Worm (Caenorhabditis elegans) whole organism, L1 larva: ENCODE measurements around the gene C04C3.9.

Source experiments
- C04F5.9 ChIP-seq: sonication (generic microtip); optimal IDR thresholded peaks from 2 replicates; lab custom pipeline; 2016; ENCODE audit warnings: missing genetic modification characterization, missing compliant biosample characterization
- Y116A8C.19 ChIP-seq: sonication (generic microtip); optimal IDR thresholded peaks from 2 replicates; lab custom pipeline; 2016; ENCODE audit warnings: missing compliant biosample characterization, missing genetic modification characterization, borderline replicate concordance
- aha-1 ChIP-seq: fragments of 150-350 bp; optimal IDR thresholded peaks from 2 replicates; lab custom pipeline; 2014; ENCODE audit warnings: missing biosample characterization, missing genetic modification characterization
- alr-1 ChIP-seq: fragments of 200-800 bp; sonication (Bioruptor generic); optimal IDR thresholded peaks from 2 replicates; lab custom pipeline; 2018; ENCODE audit warnings: borderline replicate concordance, mild to moderate bottlenecking, missing genetic modification characterization, missing compliant biosample characterization
- aly-2 ChIP-seq: fragments of 150-350 bp; optimal IDR thresholded peaks from 2 replicates; lab custom pipeline; 2014; ENCODE audit warnings: missing biosample characterization, missing genetic modification characterization
- ama-1 ChIP-seq: fragments of 150-350 bp; optimal IDR thresholded peaks from 2 replicates; lab custom pipeline; 2014
- ceh-63 ChIP-seq: fragments of 200-800 bp; sonication (Bioruptor generic); optimal IDR thresholded peaks from 2 replicates; lab custom pipeline; 2018; ENCODE audit warnings: mild to moderate bottlenecking, missing genetic modification characterization, missing compliant biosample characterization
- ceh-82 ChIP-seq, 3 experiments: fragments of 150-350 bp in 1 of 3; sonication (generic microtip) in 2 of 3; optimal IDR thresholded peaks; 2 replicates each; lab custom pipeline; 2014 to 2017; ENCODE audit warnings: missing biosample characterization in 3 of 3, missing genetic modification characterization in 3 of 3
- ceh-90 ChIP-seq: sonication (generic microtip); optimal IDR thresholded peaks from 2 replicates; lab custom pipeline; 2016; ENCODE audit warnings: missing genetic modification characterization, missing compliant biosample characterization
- efl-1 ChIP-seq, 4 experiments: fragments of 150-350 bp; optimal IDR thresholded peaks in 3 of 4; peaks in 1 of 4; 1 replicate in 1 of 4; 2 replicates in 3 of 4; lab custom pipeline; 2014; ENCODE audit warnings: missing biosample characterization in 2 of 4, missing genetic modification characterization in 2 of 4, missing genetic modification reagents in 2 of 4
- elt-2 ChIP-seq: sonication (generic microtip); optimal IDR thresholded peaks from 2 replicates; lab custom pipeline; 2016; ENCODE audit warnings: missing genetic modification characterization, mild to moderate bottlenecking, inconsistent platforms, missing compliant biosample characterization, missing genetic modification reagents
- elt-3 ChIP-seq, 6 experiments: fragments of 150-350 bp in 1 of 6; sonication (generic microtip); optimal IDR thresholded peaks; 2 replicates each; lab custom pipeline; 2017 to 2018; ENCODE audit warnings: missing biosample characterization in 6 of 6, missing genetic modification characterization in 6 of 6, inconsistent platforms in 1 of 6
- fkh-10 ChIP-seq: sonication (generic microtip); optimal IDR thresholded peaks from 2 replicates; lab custom pipeline; 2017; ENCODE audit warnings: missing biosample characterization, missing genetic modification reagents, missing genetic modification characterization
- fkh-8 ChIP-seq: sonication (generic microtip); optimal IDR thresholded peaks from 2 replicates; lab custom pipeline; 2016; ENCODE audit warnings: mild to moderate bottlenecking, missing genetic modification characterization, missing compliant biosample characterization
- hlh-17 ChIP-seq: fragments of 200-800 bp; sonication (Bioruptor generic); optimal IDR thresholded peaks from 2 replicates; lab custom pipeline; 2018; ENCODE audit warnings: missing genetic modification characterization, mild to moderate bottlenecking, missing compliant biosample characterization, moderate library complexity, borderline replicate concordance
- hlh-4 ChIP-seq: sonication (generic microtip); optimal IDR thresholded peaks from 2 replicates; lab custom pipeline; 2016; ENCODE audit warnings: mild to moderate bottlenecking, missing genetic modification characterization, missing compliant biosample characterization
- isw-1 ChIP-seq: fragments of 200-800 bp; sonication (Bioruptor generic); IDR thresholded peaks from 2 replicates; pipeline ENCODE4 v1.3.6; 2022; ENCODE audit warnings: missing genetic modification characterization, missing compliant biosample characterization
- jun-1 ChIP-seq: fragments of 150-350 bp; optimal IDR thresholded peaks from 2 replicates; lab custom pipeline; 2014; ENCODE audit warnings: missing biosample characterization, missing genetic modification reagents, missing genetic modification characterization
- lin-15B ChIP-seq: fragments of 150-350 bp; sonication (generic microtip); optimal IDR thresholded peaks from 3 replicates; lab custom pipeline; 2014; ENCODE audit warnings: missing biosample characterization, missing genetic modification characterization
- lin-35 ChIP-seq, 2 experiments: fragments of 150-350 bp; optimal IDR thresholded peaks; 2 replicates each; lab custom pipeline; 2014; ENCODE audit warnings: missing biosample characterization in 2 of 2, missing genetic modification characterization in 2 of 2, missing genetic modification reagents in 2 of 2
- lsy-2 ChIP-seq, 2 experiments: fragments of 150-350 bp; optimal IDR thresholded peaks; 2 replicates each; lab custom pipeline; 2014; ENCODE audit warnings: missing biosample characterization in 2 of 2, missing genetic modification characterization in 2 of 2
- mdl-1 ChIP-seq, 2 experiments: fragments of 150-350 bp; optimal IDR thresholded peaks; 2 replicates each; lab custom pipeline; 2014 to 2017; ENCODE audit warnings: missing biosample characterization in 2 of 2, missing genetic modification characterization in 2 of 2, inconsistent platforms in 1 of 2
- mef-2 ChIP-seq: fragments of 150-350 bp; optimal IDR thresholded peaks from 2 replicates; lab custom pipeline; 2014; ENCODE audit warnings: missing biosample characterization, missing genetic modification characterization
- mep-1 ChIP-seq: fragments of 150-350 bp; optimal IDR thresholded peaks from 2 replicates; lab custom pipeline; 2014; ENCODE audit warnings: missing biosample characterization, missing genetic modification characterization
- nhr-11 ChIP-seq: fragments of 150-350 bp; optimal IDR thresholded peaks from 2 replicates; lab custom pipeline; 2014; ENCODE audit warnings: missing biosample characterization, missing genetic modification characterization
- nhr-19 ChIP-seq: fragments of 200-800 bp; sonication (Bioruptor generic); conservative IDR thresholded peaks from 2 replicates; pipeline ENCODE4 v1.3.6; 2022; ENCODE audit warnings: missing genetic modification characterization, missing compliant biosample characterization
- nhr-20 ChIP-seq: sonication (generic microtip); optimal IDR thresholded peaks from 2 replicates; lab custom pipeline; 2016; ENCODE audit warnings: mild to moderate bottlenecking, missing genetic modification characterization, missing compliant biosample characterization
- nhr-28 ChIP-seq: fragments of 150-350 bp; optimal IDR thresholded peaks from 2 replicates; lab custom pipeline; 2014; ENCODE audit warnings: missing biosample characterization, missing genetic modification characterization
- nhr-47 ChIP-seq: sonication (generic microtip); optimal IDR thresholded peaks from 2 replicates; lab custom pipeline; 2016; ENCODE audit warnings: mild to moderate bottlenecking, missing genetic modification characterization, moderate library complexity, missing compliant biosample characterization
- nhr-77 ChIP-seq: fragments of 150-350 bp; optimal IDR thresholded peaks from 2 replicates; lab custom pipeline; 2014; ENCODE audit warnings: missing biosample characterization, missing genetic modification characterization
- nhr-84 ChIP-seq: sonication (generic microtip); optimal IDR thresholded peaks from 2 replicates; lab custom pipeline; 2017; ENCODE audit warnings: missing biosample characterization, missing genetic modification characterization
- nhr-85 ChIP-seq: sonication (generic microtip); peaks from one replicate; lab custom pipeline; 2016; ENCODE audit warnings: missing genetic modification characterization, inconsistent platforms, missing compliant biosample characterization
- pag-3 ChIP-seq: sonication (generic microtip); optimal IDR thresholded peaks from 2 replicates; lab custom pipeline; 2017; ENCODE audit warnings: missing genetic modification characterization, mild to moderate bottlenecking, missing compliant biosample characterization, antibody characterized with exemption, borderline replicate concordance; ENCODE audit not compliant: insufficient read depth
- pqm-1 ChIP-seq: sonication (generic microtip); optimal IDR thresholded peaks from 3 replicates; lab custom pipeline; 2017; ENCODE audit warnings: missing biosample characterization, missing genetic modification characterization
- rnt-1 ChIP-seq: sonication (generic microtip); optimal IDR thresholded peaks from 2 replicates; lab custom pipeline; 2016; ENCODE audit warnings: mild to moderate bottlenecking, missing genetic modification characterization, moderate library complexity, missing compliant biosample characterization
- snpc-4 ChIP-seq: fragments of 150-350 bp; optimal IDR thresholded peaks from 2 replicates; lab custom pipeline; 2014; ENCODE audit warnings: missing biosample characterization, missing genetic modification characterization
- sox-4 ChIP-seq: sonication (generic microtip); optimal IDR thresholded peaks from 2 replicates; lab custom pipeline; 2016; ENCODE audit warnings: missing genetic modification characterization, missing compliant biosample characterization
- tbx-2 ChIP-seq: sonication (generic microtip); optimal IDR thresholded peaks from 2 replicates; lab custom pipeline; 2016; ENCODE audit warnings: missing genetic modification characterization, missing compliant biosample characterization
- unc-30 ChIP-seq: sonication (generic microtip); optimal IDR thresholded peaks from 2 replicates; lab custom pipeline; 2017; ENCODE audit warnings: missing biosample characterization, missing genetic modification characterization
- unc-86 ChIP-seq: sonication (generic microtip); optimal IDR thresholded peaks from 2 replicates; lab custom pipeline; 2016; ENCODE audit warnings: missing genetic modification characterization, missing compliant biosample characterization
- unc-98 ChIP-seq: fragments of 200-800 bp; sonication (Bioruptor generic); IDR thresholded peaks from 2 replicates; pipeline ENCODE4 v1.3.6; 2022; ENCODE audit warnings: missing genetic modification characterization, missing compliant biosample characterization
- vab-15 ChIP-seq: sonication (generic microtip); optimal IDR thresholded peaks from 2 replicates; lab custom pipeline; 2017; ENCODE audit warnings: missing genotype, mild to moderate bottlenecking, missing genetic modification characterization, missing compliant biosample characterization
- xbp-1 ChIP-seq: sonication (generic microtip); optimal IDR thresholded peaks from 2 replicates; lab custom pipeline; 2016; ENCODE audit warnings: missing genetic modification characterization, missing compliant biosample characterization
- ztf-11 ChIP-seq, 2 experiments: sonication (generic microtip); optimal IDR thresholded peaks; 2 replicates each; lab custom pipeline; 2016 to 2017; ENCODE audit warnings: missing genetic modification characterization in 2 of 2, missing biosample characterization in 1 of 2, missing compliant biosample characterization in 1 of 2

The C04C3.9 gene

DNA sequence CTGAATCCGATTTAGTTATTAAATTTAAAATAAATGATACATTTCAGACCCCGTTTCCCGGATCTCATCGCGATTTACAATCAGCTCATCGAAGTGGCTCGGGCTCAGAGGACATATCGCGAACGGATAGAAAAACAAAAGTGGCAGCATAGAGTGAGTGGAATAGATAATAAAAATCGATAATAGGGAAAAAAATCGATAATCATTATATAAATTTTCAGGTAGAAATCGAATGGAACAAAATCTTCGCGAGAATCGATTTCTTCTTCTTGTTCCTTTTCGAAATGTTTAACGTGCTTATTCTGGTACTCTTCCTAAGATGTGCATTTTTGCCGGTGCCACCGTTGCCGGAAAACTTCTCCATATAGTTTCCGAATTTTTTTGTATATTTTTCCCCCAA lies 9.6 kb downstream of the C04C3.9 start:
- no peak for TF ChIP-seq efl-1 (optimal IDR thresholded peaks at IDR 0.05; lab: Kevin White, UChicago)
- TF ChIP-seq efl-1 (GFP tag; optimal IDR thresholded peaks at IDR 0.05 in 1 of 2; lab: Kevin White, UChicago): peak in 1 of 2 experiments; percentile 37
- TF ChIP-seq sox-4 (tag; lab: Kevin White, UChicago): no peak

ce11 chrIV:3415383-3415782 lies 13.0 kb downstream of the C04C3.9 start, which contains the start of gene lgc-9:
TSS of gene lgc-9 (plus strand) at chrIV:3415683.
- TF ChIP-seq tbx-2 (tag; lab: Kevin White, UChicago) (no peak), unc-98 (GFP tag; lab: Robert Waterston, UW) (no peak), mep-1 (tag; lab: Kevin White, UChicago) (no peak), elt-3 (tag; optimal IDR thresholded peaks at IDR 0.05; lab: Kevin White, UChicago) (no peak), nhr-11 (no peak), pqm-1 (no peak), Y116A8C.19 (no peak), mef-2 (tag; lab: Kevin White, UChicago) (no peak), lin-35 (GFP tag; optimal IDR thresholded peaks at IDR 0.05; lab: Kevin White, UChicago) (no peak), ceh-63 (no peak), isw-1 (GFP tag; lab: Robert Waterston, UW) (no peak), aha-1 (tag; lab: Kevin White, UChicago) (no peak), ceh-82 (tag; optimal IDR thresholded peaks at IDR 0.05; lab: Kevin White, UChicago) (no peak), ztf-11 (tag; optimal IDR thresholded peaks at IDR 0.05; lab: Kevin White, UChicago) (no peak), pag-3 (tag; lab: Kevin White, UChicago) (no peak), snpc-4 (tag; lab: Kevin White, UChicago) (no peak)

- TF ChIP-seq fkh-10 (GFP tag; lab: Kevin White, UChicago) (no peak), elt-2 (tag; lab: Kevin White, UChicago) (peak; percentile 58)
These were observed 27.4 kb downstream of the C04C3.9 start for ce11 chrIV:3400941-3401340.

ce11 chrIV:3399015-3399722 lies 29.2 kb downstream of the C04C3.9 start, which contains the start of the genes dyf-3 and pdhb-1:
TSS of gene dyf-3 (minus strand) at chrIV:3399231.
TSS of gene pdhb-1 (plus strand) at chrIV:3399672.
- peak; percentile 29 for TF ChIP-seq nhr-77 (tag; lab: Kevin White, UChicago)
- TF ChIP-seq nhr-85 (tag; lab: Kevin White, UChicago): peak; percentile 69
- no peak for TF ChIP-seq C04F5.9 (tag; lab: Kevin White, UChicago)
- no peak for TF ChIP-seq nhr-84 (tag; lab: Kevin White, UChicago)
- TF ChIP-seq mep-1 (tag; lab: Kevin White, UChicago): peak; percentile 40
- TF ChIP-seq unc-86 (tag; lab: Kevin White, UChicago): peak; percentile 11
- TF ChIP-seq tbx-2 (tag; lab: Kevin White, UChicago): peak; percentile 41
- no peak for TF ChIP-seq ceh-90 (tag; lab: Kevin White, UChicago)
- no peak for TF ChIP-seq rnt-1 (tag; lab: Kevin White, UChicago)
- TF ChIP-seq fkh-8 (tag; lab: Kevin White, UChicago): peak; percentile 54
- TF ChIP-seq snpc-4 (tag; lab: Kevin White, UChicago): no peak
- peak; percentile 4 for TF ChIP-seq fkh-10 (GFP tag; lab: Kevin White, UChicago)
- TF ChIP-seq nhr-47 (tag; lab: Kevin White, UChicago): no peak
- TF ChIP-seq nhr-28: no peak
- TF ChIP-seq nhr-19: no peak
- TF ChIP-seq lsy-2 (tag; optimal IDR thresholded peaks at IDR 0.05; lab: Kevin White, UChicago): peak; percentile 88 to 97
- peak in 1 of 2 experiments; percentile 37 for TF ChIP-seq mdl-1 (tag; optimal IDR thresholded peaks at IDR 0.05; lab: Kevin White, UChicago)
- TF ChIP-seq pqm-1: no peak
- TF ChIP-seq xbp-1 (tag; lab: Kevin White, UChicago): peak; percentile 10
- no peak for TF ChIP-seq pag-3 (tag; lab: Kevin White, UChicago)
- no peak for TF ChIP-seq hlh-17
- TF ChIP-seq nhr-11: no peak
- no peak for TF ChIP-seq ama-1
- no peak for TF ChIP-seq nhr-20 (tag; lab: Kevin White, UChicago)
- no peak for TF ChIP-seq unc-98 (GFP tag; lab: Robert Waterston, UW)
- no peak for TF ChIP-seq aly-2 (tag; lab: Kevin White, UChicago)
- TF ChIP-seq vab-15 (tag; lab: Kevin White, UChicago): no peak
- TF ChIP-seq unc-30: no peak
- no peak for TF ChIP-seq lin-15B (tag; lab: Kevin White, UChicago)
- TF ChIP-seq hlh-4 (tag; lab: Kevin White, UChicago): no peak
- no peak for TF ChIP-seq alr-1 (tag; lab: Kevin White, UChicago)
- TF ChIP-seq ztf-11 (tag; optimal IDR thresholded peaks at IDR 0.05; lab: Kevin White, UChicago): no peak
- TF ChIP-seq jun-1 (tag; lab: Kevin White, UChicago): no peak
- TF ChIP-seq ceh-82 (tag; optimal IDR thresholded peaks at IDR 0.05; lab: Kevin White, UChicago): peak in 1 of 3 experiments; percentile 48
